Fruit fly (Drosophila melanogaster): ENCODE measurements around the gene CG46310.

Gene CG46310

dm6 chr3R:23173393-23173981 is at the start of gene CG46310:
Gene CG46310, plus strand, starts transcription at chr3R:23173873.
- TF ChIP-seq CG17801 (GFP tag; optimal IDR thresholded peaks at IDR 0.05; ENCODE audit: partially characterized antibody), result peak; percentile 56

- TF ChIP-seq CG17801 (GFP tag; optimal IDR thresholded peaks at IDR 0.05; ENCODE audit: partially characterized antibody), result no peak
Measured at dm6 chr3R:23126241-23127022, 47.2 kb upstream of the CG46310 start, which contains the start of gene CG31365. Gene CG31365, minus strand, starts transcription at chr3R:23126422.

DNA sequence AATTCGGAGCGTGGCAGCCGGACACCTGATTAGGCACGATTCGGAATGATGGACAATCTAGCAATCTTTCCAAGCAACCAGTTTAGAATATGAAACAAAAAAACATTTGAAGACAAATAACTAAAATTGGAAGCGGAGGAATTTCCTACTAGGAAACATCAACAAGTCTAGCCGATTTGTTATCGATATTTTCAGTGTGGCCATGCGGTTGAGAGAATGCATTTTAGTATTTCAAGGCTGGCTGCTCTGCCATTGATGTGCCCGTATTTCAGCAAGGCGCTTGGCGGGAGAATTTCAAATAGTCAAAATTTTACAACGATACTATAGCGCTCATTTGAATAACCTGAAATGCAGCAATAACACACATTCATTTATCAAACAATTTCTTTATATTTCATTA is 45.9 kb upstream of the CG46310 start, which contains the start of gene CG31457:
Gene CG31457, minus strand, starts transcription at position 186 of the 400 bp plus-strand sequence.
- no peak for TF ChIP-seq CG17801 (GFP tag; optimal IDR thresholded peaks at IDR 0.05; ENCODE audit: partially characterized antibody)

DNA sequence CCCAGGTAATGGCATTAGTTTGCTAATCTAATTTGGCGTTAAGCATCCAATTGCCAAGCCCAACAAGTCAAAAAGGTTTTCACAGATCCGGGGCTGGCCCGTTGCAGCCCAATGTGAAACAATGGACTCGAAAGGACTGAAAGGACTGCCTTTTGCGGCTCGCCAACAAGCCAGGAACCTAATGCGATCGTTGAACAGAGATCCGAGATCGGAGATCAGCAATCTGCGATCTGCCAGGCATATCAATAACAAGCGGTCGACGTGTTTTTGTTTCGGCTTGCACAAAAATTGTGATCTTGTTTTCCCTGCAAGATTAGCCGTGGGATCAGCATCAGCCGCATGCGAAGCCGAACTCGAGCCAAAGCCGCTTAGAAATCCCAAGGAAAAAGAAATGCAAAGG is 44.1 kb upstream of the CG46310 start:
- no peak for TF ChIP-seq CG17801 (GFP tag; optimal IDR thresholded peaks at IDR 0.05; ENCODE audit: partially characterized antibody)

DNA sequence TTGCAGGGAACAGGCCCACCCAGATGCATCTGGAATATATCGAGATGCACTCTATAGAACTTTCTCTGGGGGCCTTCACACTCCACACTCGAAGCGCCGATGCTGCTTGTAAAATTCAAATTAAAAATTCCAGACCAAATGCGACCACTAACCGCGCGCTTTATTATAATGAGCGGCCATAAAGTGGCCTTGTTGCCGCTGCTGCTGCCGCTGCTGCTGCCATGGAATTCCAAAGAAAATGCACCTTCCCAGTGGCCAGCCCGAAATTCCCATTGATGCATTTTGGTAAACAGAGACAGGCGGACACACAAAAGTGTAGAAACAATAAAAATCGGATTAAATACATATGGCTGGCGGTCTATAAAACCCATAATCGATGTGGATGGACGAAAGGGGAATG is 43.5 kb upstream of the CG46310 start:
- TF ChIP-seq CG17801 (GFP tag; optimal IDR thresholded peaks at IDR 0.05; ENCODE audit: partially characterized antibody), result no peak

DNA sequence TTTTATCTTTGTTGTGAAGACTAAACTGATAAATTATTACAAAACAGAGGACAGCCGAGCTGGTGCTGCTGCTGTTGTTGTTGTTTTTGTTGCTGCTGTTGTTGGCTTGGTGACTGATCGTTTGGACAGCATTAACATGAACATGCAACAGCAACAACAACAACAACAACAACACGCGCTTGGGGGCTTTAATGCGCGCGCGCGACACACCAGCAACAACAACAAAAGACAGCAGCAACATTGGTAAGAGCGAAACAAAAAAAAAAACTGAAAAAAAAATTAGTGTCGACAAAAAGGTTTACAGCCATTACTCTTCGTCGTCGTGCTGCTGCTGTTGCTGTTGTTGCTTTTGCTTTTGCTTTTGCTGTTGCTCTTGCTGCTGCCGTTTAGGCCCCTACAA is 42.8 kb upstream of the CG46310 start:
- no peak for TF ChIP-seq CG17801 (GFP tag; optimal IDR thresholded peaks at IDR 0.05; ENCODE audit: partially characterized antibody)

dm6 chr3R:23131341-23131884 is 42.3 kb upstream of the CG46310 start:
- TF ChIP-seq CG17801 (GFP tag; optimal IDR thresholded peaks at IDR 0.05; ENCODE audit: partially characterized antibody), result no peak

- no peak for TF ChIP-seq CG17801 (GFP tag; optimal IDR thresholded peaks at IDR 0.05; ENCODE audit: partially characterized antibody)
Measured at dm6 chr3R:23132299-23132698, 41.4 kb upstream of the CG46310 start.

- TF ChIP-seq CG17801 (GFP tag; optimal IDR thresholded peaks at IDR 0.05; ENCODE audit: partially characterized antibody), result no peak
Measured at dm6 chr3R:23133301-23133828, 40.3 kb upstream of the CG46310 start.

DNA sequence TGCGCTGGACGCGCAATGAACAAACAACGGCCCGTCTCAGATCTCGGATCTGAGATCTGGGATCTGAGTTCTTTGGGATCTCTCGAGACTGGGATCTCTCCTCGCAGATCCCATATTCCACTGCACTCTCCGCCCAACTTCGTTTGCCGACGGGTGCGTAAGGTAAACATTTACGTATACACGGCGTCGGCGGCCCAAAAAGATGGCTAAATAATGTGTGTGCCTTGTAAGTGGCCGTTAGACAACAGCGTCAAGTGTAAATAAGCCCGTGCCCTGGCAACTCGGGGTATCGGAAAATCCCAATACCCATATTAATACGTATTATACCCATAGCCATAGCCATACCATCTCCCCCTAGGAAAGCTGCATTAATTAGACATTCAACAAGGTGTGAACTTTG is 39.0 kb upstream of the CG46310 start:
- TF ChIP-seq CG17801 (GFP tag; optimal IDR thresholded peaks at IDR 0.05; ENCODE audit: partially characterized antibody), result no peak

DNA sequence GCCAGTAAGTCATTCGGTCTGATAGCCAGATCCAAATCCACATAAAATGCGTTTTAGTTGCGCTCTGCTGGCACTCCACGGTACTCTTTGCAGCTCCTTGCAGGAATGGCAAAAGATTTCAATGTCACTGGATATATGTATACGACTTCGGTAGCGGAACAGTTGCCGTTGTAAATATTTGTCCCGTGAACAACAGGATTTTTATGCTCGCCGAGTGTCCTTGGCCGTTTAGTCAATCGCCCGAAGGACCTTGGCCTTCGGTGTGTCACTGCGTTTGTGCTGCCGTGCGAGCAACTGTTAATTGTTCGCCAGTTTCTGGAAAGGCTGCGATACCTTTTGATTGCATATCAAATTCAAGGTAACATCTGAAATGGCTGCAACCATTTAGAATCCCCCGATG is 35.2 kb upstream of the CG46310 start:
- TF ChIP-seq CG17801 (GFP tag; optimal IDR thresholded peaks at IDR 0.05; ENCODE audit: partially characterized antibody), result no peak

- no peak for TF ChIP-seq CG17801 (GFP tag; optimal IDR thresholded peaks at IDR 0.05; ENCODE audit: partially characterized antibody)
Measured at dm6 chr3R:23138992-23139633, 34.6 kb upstream of the CG46310 start.

DNA sequence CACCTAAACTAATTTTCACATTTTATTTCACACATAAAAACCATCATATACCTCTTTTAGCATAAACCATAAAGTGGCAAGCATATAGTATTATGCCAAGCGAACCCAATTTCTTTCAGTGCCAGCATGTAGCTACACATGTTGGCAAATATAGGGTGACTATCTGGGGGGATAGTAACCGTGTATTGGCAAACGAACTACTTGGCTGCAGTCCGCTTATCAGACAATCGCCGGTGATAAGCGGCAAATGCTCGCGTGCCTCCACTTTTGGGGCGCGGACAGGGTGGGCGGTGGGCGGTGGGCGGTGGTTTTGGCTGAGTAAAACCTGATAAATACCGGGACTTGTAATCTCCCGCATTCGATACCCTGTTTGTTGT is 34.1 kb upstream of the CG46310 start:
- no peak for TF ChIP-seq CG17801 (GFP tag; optimal IDR thresholded peaks at IDR 0.05; ENCODE audit: partially characterized antibody)

DNA sequence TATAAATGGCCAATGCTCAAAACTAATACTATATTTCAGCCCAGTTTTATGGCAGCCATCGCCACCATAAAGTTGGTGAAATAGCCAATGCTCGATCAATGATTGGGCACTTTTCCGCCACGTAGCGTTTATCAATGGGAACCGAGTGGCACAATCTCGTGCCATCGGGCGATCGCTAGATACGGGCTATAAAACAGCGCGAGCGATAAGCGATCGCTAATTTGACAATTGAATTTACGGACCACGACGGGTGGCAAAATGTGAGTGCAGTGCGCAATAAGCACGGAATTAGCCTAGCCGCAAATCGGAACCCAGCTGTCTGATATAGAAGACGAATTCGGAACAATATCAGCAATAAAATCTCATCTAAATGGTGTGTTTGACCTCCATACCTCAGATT is 33.4 kb upstream of the CG46310 start:
- TF ChIP-seq CG17801 (GFP tag; optimal IDR thresholded peaks at IDR 0.05; ENCODE audit: partially characterized antibody), result no peak

DNA sequence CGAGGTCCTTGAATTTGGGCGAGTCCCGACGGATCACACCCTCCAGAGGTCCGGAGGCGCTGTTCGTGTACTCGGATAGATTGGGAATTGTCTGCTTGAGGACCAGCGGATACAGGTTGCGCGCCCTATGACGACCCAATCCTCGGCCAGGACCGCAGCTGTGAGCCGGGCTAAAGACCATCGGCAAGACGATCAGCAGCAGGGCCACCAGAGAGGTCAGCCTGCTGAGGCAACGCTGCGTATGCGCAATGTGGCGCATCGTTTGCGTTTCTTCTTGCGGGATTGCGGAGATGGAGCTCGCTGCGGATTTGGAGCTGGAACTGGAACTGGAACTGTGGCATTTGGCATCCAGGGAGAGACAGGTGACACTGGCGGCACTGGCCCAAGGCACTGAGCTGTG is 32.6 kb upstream of the CG46310 start:
- no peak for TF ChIP-seq CG17801 (GFP tag; optimal IDR thresholded peaks at IDR 0.05; ENCODE audit: partially characterized antibody)
